Fruit fly (Drosophila melanogaster): ENCODE results near the gene Rtnl1.

dm6 chr2L:4995010-4995836 is 14.3 kb downstream of the Rtnl1 start:
- no peak for TF ChIP-seq Hr39 (GFP tag; optimal IDR thresholded peaks at IDR 0.05)
- no peak for TF ChIP-seq CG16779 (tag; optimal IDR thresholded peaks at IDR 0.05)
- TF ChIP-seq CG32006 (GFP tag; optimal IDR thresholded peaks at IDR 0.05): no peak
- TF ChIP-seq CG8119 (GFP tag; IDR thresholded peaks at IDR 0.05): no peak
- no peak for TF ChIP-seq CG10669 (GFP tag; optimal IDR thresholded peaks at IDR 0.05)
- TF ChIP-seq CG1621 (tag; optimal IDR thresholded peaks at IDR 0.05): no peak
